Worm (Caenorhabditis elegans) whole organism, L4 larva: ENCODE data around the gene pygl-1.
"Not testable (repeated sequence)": the region's sequence is repeated elsewhere in the genome, so short reads cannot be mapped to it uniquely, and the experiment has no call there.

ENCODE experiments used
- lim-7 ChIP-seq: fragments of 200-800 bp; sonication (Bioruptor generic); IDR thresholded peaks from 2 replicates; pipeline ENCODE4 v1.3.6; 2022; ENCODE audit warnings: missing genetic modification characterization, missing compliant biosample characterization
- lin-39 ChIP-seq: fragments of 150-350 bp; optimal IDR thresholded peaks from 2 replicates; lab custom pipeline; 2014; ENCODE audit warnings: missing biosample characterization, missing genetic modification reagents, missing genetic modification characterization
- lir-3 ChIP-seq: sonication (generic microtip); optimal IDR thresholded peaks from 2 replicates; lab custom pipeline; 2016; ENCODE audit warnings: mild to moderate bottlenecking, missing genetic modification characterization, missing compliant biosample characterization
- snpc-4 ChIP-seq: fragments of 150-350 bp; optimal IDR thresholded peaks from 2 replicates; lab custom pipeline; 2014; ENCODE audit warnings: missing biosample characterization, missing genetic modification characterization
- unc-62 ChIP-seq, 3 experiments: fragments of 150-350 bp in 1 of 3; sonication (generic microtip); optimal IDR thresholded peaks in 2 of 3; peaks in 1 of 3; 1 replicate in 1 of 3; 2 replicates in 2 of 3; lab custom pipeline; 2014 to 2017; ENCODE audit warnings: missing biosample characterization in 3 of 3, missing genetic modification characterization in 3 of 3, missing genetic modification reagents in 3 of 3, missing genotype in 1 of 3

DNA sequence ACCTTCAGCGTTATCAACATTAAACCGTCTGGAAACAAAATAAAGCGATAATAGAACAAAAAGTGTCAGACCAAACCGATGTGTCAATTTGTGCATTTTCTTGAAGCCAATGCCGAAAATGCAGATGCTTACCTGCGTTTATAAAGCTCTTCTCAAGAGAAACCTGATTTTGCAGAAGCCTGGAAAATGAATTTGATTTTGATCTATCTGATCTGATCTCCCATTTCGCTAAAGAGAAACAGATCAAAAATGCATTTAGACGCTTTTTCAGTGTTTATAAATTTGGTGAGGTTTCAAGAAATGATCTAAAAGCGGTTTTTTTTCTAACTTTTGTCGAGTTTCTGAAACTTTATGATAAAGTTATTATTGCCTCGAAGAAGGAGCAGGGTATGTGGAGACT is 16.0 kb upstream of the pygl-1 start, which contains the start of gene T24A6.16:
- TF ChIP-seq unc-62 (GFP tag; optimal IDR thresholded peaks at IDR 0.05 in 1 of 2; lab: Kevin White, UChicago); unc-62 (tag; optimal IDR thresholded peaks at IDR 0.05; lab: Kevin White, UChicago); lir-3 (tag; lab: Kevin White, UChicago); lim-7 (GFP tag; lab: Robert Waterston, UW); lin-39 (tag; lab: Kevin White, UChicago); snpc-4 (tag; lab: Kevin White, UChicago): not testable (repeated sequence)
